Fruit fly (Drosophila melanogaster): Measurements from ENCODE around the gene Zyx.

- TF ChIP-seq CG11902 (GFP tag; optimal IDR thresholded peaks at IDR 0.05) (no peak), svp (GFP tag) (no peak), CG16779 (tag; optimal IDR thresholded peaks at IDR 0.05) (no peak)
Measured at dm6 chr4:1051271-1051670, 13.5 kb downstream of the Zyx start.

Data from whole organism, prepupa.